Worm (Caenorhabditis elegans): ENCODE data around the gene col-162.

DNA sequence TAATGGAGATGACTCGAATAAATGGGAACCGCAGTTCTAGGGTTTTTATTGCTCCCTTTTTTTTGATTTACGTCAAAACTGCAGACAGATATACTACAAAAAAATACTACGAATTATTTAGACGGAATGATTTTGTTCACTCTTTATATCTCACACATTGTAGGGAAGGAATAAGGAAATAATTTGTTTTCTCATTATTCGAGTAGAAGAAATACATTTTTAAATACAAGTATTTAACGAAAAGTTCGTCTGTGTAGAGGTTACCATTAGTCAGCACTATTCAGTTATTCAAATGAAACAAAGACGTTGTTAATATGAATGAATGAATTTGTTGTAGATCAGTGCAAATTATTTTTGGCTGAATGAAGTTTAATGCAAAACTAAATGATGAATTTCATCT, 15.0 kb upstream of the col-162 start, which contains the start of gene srd-18:
- TF ChIP-seq lin-11 (tag; optimal IDR thresholded peaks at IDR 0.05) (no peak), zip-5 (tag; optimal IDR thresholded peaks at IDR 0.05) (no peak), ceh-34 (tag; optimal IDR thresholded peaks at IDR 0.05) (no peak)
